Fruit fly (Drosophila melanogaster) S2 (cell line): ENCODE data around the gene Sld5.

Experiments used
- CG8478 ChIP-seq: fragments of >200 bp; optimal IDR thresholded peaks from 2 replicates; lab custom pipeline; 2018
- CTCF ChIP-seq, 2 experiments: fragments of >200 bp; optimal IDR thresholded peaks; 2 replicates each; lab custom pipeline; 2018

DNA sequence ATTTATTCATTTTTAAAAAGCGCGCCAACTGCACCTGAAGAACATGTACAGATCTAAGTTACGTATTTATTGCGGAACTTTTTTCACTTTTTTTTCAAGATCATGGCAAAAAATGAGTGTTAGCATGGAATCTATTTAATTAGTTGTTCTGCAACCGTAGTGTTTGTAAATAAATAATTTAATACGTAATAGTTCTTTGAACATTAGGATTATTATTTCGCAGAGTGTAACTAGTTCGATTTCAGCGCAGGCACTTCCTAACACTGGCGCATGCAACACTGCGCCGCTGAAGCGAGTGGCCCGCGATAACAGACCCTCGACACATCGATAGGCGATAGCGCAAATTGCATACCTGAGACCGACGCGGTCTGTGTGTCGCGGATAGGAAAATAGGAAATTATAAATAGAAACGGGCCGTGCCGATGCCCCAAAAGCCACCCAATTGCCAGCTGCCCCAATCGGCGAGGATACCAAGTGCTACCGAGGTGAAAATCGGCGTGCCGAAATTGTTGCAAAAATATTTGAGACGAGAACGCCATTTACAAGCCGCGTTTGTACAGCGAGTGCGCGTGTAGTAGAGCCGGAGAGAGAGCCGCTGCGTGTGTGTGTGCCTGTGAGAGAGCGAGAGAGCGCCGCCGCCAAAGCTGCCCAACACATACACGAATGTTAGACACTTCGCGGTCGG, 14.8 kb downstream of the Sld5 start, which contains the start of gene gro:
- TF ChIP-seq CTCF (optimal IDR thresholded peaks at IDR 0.05; lab: Kevin White, UChicago) (peak; percentile 33 to 34), CG8478 (lab: Kevin White, UChicago) (no peak)
